Worm (Caenorhabditis elegans): ENCODE results near the gene srh-56.

DNA sequence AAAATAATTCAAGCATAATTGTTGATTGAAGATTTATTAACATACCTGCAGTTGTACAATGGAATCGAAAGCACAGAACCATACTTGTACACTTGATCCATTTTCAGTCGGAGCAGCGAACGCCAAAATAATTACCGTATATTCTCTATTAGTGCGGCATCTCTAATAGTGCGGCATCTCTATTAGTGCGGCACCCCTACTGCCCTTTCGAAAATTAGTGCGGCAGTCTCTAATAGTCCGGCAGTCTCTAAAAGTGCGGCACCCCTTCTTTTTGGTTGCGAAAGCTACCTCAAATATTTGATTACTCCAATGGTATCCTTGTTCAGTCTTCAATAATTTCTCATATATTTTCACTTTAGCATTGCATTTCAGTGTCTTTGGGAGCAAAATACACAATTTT lies 46.5 kb downstream of the srh-56 start, which contains the start of gene srt-34:
- TF ChIP-seq nhr-77 (tag; optimal IDR thresholded peaks at IDR 0.05) (no peak), pha-4 (GFP tag; IDR thresholded peaks at IDR 0.05) (no peak), pha-4 (tag; optimal IDR thresholded peaks at IDR 0.05) (no peak)

Measured in whole organism, L4 larva.